Fruit fly (Drosophila melanogaster): ENCODE data around the gene Gr10b.

The Gr10b gene

dm6 chrX:11413090-11413489 lies at the start of gene Gr10b:
Gene Gr10b (minus strand): TSS chrX:11413190.
- TF ChIP-seq CG17801 (GFP tag; optimal IDR thresholded peaks at IDR 0.05; ENCODE audit: partially characterized antibody), result no peak

DNA sequence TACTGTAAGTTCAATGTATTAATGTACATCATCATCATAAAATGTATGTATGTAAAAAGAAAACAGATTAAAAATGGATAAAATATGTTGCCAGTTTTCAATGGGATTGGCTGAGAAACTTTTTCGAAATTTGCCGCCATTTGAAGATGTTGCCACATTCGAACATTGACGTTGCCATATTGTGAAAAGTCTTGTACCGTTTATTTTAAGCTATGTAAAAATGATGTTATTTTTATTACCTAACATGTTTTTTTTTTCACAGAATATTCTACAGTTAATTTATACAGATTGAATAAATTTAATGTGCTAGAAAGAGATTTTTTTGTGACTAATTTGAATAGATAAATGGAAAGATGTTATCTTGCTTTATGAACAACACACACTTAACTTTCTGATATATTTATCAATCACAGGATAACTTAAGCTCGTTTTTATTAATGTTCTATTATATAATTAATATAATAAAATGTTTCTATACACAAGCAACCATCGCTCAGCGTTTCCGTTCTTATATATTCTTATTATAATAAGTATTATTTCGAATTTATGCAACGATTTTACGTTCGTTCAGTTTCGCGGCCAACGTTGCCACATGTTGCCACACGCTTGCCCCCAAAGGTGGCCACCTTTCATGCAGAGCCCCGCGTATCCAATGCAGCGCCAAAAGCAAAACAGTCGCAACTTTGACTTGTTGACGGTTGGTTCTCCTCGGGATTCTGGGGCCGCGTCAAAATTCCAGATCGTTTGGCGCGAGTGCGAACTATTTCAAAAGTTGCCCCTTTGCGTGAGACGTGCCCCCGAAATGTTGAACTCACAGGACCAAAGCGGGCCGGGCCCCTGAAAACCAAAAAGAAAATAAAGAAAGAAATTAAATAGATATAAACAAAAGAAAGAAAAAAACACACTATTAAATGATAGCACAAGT lies 46.2 kb upstream of the Gr10b start, which contains the start of gene CG43155:
Gene CG43155 (plus strand): TSS at position 875 of the 925 bp plus-strand sequence.
- TF ChIP-seq CG17801 (GFP tag; optimal IDR thresholded peaks at IDR 0.05; ENCODE audit: partially characterized antibody), result no peak

DNA sequence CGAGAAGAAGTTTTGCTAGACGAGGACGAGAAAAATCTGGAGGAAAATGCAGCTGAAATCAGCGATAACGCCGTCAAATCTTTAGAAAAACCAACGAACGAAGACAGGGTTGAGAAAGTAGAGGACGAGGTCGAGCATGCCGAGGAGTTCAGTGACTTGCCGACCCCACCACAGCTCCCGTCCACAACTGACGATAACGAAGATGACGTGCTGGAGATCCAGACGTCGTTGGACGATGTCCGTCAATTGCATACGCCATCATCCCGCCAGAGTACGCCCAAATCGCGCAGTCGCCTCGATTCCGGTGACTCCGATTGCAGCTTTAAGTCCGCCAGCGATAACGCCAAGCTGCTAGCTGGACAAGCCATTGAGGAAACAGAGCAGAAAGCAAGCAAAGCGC lies 44.2 kb upstream of the Gr10b start:
- TF ChIP-seq CG17801 (GFP tag; optimal IDR thresholded peaks at IDR 0.05; ENCODE audit: partially characterized antibody), result no peak

DNA sequence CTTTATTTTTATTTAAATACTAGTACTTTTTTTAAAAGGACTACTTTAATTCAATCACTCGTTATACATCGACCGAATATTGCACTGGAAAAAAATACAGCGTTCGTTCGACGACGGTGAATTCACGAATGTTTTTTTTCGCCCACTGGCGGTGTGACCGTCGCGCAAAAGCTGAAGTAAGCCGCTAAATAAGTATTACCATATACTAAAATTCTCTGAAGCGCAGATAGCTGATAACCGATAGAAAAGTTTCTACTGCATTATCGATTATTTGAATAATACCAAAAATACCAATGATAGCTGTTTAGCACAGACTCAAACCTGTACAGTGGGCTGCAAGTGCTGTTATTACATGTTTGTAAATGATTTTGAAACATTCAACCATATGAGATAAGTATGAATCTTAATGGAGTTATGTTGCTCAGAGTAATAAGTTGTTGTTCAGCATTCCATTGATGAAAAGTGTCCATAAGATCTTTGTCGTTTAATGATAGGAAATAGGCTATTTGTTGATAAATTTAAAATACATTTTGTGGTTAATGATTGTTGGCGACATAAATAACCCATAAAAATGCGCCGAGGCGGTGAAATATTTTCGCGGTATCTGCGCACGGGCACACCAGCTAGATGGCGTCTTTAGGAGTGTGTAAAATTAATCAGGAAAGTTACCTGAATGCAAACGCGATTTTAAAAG lies 41.3 kb upstream of the Gr10b start, which contains the start of the genes Evi5 and HP5:
Gene Evi5 (minus strand): TSS at position 198 of the 694 bp plus-strand sequence.
Gene HP5 (plus strand): TSS at position 598 of the 694 bp plus-strand sequence.
- TF ChIP-seq CG17801 (GFP tag; optimal IDR thresholded peaks at IDR 0.05; ENCODE audit: partially characterized antibody), result peak; percentile 47

DNA sequence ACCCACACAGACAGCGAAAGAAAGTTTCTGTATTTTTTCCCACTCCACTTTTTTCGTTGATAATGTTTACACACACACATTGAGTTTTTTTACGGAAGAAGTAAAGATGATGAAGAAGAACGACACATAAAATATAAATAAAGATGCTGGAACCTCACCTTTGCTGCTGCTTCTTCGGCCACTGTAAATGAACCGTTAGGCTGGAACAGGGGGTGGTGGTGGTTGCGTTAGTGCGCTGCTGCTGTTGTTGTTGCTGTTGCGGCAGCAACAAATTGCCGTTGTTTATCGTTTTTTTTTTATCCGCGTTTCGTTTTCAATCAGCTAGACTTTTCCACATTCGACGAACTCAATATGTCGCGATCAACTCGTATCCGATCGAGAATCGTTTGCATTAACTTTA lies 40.6 kb upstream of the Gr10b start:
- TF ChIP-seq CG17801 (GFP tag; optimal IDR thresholded peaks at IDR 0.05; ENCODE audit: partially characterized antibody), result no peak

dm6 chrX:11452846-11453391 lies 39.9 kb upstream of the Gr10b start:
- TF ChIP-seq CG17801 (GFP tag; optimal IDR thresholded peaks at IDR 0.05; ENCODE audit: partially characterized antibody), result peak; percentile 34

DNA sequence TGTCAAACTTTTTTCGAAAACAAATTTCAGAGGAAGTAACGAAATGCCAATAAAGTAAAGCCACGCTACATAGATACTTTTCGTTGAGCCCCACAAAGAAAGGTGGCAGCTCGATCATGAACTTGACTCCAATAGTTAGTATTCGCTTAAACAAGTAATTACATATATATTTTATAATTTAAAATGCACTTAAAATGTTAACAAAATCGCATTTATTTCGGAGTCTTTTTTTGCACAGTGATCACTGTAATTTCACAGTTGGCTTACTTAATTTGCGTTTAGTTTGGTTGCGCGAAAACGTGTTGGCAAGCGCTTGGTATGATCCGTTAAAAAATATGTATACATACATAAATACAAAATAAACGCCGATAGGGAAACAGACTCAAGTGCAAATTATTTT lies 38.6 kb upstream of the Gr10b start:
- peak; percentile 53 for TF ChIP-seq CG17801 (GFP tag; optimal IDR thresholded peaks at IDR 0.05; ENCODE audit: partially characterized antibody)

DNA sequence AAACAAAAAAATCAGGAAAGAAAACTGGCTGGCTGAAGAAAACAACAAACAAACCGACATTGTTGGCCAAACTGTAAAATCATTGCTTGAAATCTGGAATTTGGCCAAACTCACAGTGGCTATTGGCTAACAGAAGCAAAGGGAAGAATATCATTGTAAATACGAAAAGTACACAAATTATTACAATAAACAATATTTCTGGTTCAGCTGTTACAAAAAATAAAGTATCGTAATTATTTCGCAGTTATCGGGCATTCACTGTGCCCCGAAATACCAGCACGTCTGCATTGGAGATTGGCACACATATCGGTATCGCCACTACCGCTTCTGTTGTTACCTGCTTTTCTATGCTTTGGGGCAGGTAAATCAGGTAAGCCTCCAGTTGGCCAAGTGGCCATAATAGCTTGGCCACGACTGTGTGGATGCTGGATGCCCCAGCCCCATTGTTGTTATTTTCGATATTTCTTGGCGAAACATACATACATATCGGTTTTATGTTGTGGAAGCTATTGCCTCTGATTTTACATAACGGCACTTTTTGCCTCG lies 38.1 kb upstream of the Gr10b start:
- TF ChIP-seq CG17801 (GFP tag; optimal IDR thresholded peaks at IDR 0.05; ENCODE audit: partially characterized antibody), result peak; percentile 59

dm6 chrX:11450406-11450805 lies 37.4 kb upstream of the Gr10b start:
- no peak for TF ChIP-seq CG17801 (GFP tag; optimal IDR thresholded peaks at IDR 0.05; ENCODE audit: partially characterized antibody)

dm6 chrX:11449476-11450119 lies 36.6 kb upstream of the Gr10b start:
- peak; percentile 79 for TF ChIP-seq CG17801 (GFP tag; optimal IDR thresholded peaks at IDR 0.05; ENCODE audit: partially characterized antibody)

DNA sequence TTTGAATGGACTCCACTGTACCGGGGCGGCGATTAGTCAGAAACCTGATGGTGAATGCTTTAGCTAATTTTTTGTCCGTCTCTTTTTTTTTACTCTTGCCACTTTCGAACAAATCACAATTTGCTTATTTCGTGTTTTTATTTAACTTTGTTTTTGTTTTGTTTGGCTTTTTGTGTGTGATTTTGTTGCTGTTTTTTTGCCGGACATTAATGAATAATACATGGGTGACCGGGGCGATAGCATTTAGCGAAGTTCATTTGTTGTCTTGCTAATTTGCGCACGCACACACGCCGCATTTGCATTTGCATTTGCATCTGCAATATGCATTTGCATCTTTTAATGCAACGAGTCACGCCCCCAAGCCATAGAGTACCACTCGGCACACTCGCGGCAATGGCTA lies 35.6 kb upstream of the Gr10b start:
- TF ChIP-seq CG17801 (GFP tag; optimal IDR thresholded peaks at IDR 0.05; ENCODE audit: partially characterized antibody), result no peak

DNA sequence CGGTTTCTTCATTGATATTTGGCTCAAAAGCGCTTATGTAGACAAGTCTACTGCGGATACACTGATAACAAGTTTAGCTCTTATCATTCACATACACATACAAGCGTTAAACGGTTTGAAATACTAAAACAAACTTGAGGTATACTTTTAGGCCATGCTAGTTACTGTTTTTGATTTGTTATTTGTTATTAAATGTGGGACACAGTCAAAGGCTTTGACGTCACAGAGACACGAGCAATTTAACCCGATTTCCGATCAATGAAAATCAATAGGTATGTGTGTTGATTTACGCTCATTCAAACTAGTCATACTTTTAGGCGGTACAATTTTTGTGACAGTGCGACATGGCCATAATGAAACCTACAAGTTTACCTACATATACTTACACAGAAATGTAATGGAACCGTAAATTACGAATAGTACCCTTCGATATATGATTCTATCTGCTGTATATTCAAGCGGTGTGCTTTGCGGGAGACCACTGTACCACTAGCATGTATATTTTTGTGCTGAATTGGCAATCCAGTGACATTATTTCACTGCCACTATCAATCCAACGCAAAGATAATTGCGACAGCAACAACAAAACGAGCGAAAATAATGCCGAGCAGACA lies 33.9 kb upstream of the Gr10b start:
- peak; percentile 90 for TF ChIP-seq CG17801 (GFP tag; optimal IDR thresholded peaks at IDR 0.05; ENCODE audit: partially characterized antibody)

dm6 chrX:11441829-11442634 lies 29.0 kb upstream of the Gr10b start, which contains the start of gene Sk1:
Gene Sk1 (plus strand): TSS chrX:11442539.
- no peak for TF ChIP-seq CG17801 (GFP tag; optimal IDR thresholded peaks at IDR 0.05; ENCODE audit: partially characterized antibody)

All from ovary, adult (tissue).